Worm (Caenorhabditis elegans): ENCODE results near the gene C33D9.3.

Gene C33D9.3

DNA sequence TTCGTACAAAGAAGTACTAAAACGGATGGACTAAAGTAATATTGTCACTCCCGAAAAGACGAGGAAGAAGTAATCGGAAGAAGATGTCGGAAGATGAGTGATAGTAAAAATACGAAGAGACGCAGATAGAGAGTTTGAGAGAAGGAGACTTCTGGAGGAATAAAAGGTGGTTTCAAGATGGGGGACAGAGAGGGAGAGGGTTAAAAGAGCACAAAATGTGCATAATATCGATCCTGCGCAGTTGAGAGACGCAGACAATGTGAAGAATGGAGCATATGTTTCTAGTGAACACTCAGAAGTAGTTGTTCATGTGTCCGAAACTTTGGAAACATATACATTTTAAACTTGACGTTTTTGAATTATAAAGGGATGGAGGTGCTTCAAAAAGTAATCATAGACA, 30.2 kb downstream of the C33D9.3 start (continued):
- no peak for TF ChIP-seq daf-12 (tag; optimal IDR thresholded peaks at IDR 0.05)

DNA sequence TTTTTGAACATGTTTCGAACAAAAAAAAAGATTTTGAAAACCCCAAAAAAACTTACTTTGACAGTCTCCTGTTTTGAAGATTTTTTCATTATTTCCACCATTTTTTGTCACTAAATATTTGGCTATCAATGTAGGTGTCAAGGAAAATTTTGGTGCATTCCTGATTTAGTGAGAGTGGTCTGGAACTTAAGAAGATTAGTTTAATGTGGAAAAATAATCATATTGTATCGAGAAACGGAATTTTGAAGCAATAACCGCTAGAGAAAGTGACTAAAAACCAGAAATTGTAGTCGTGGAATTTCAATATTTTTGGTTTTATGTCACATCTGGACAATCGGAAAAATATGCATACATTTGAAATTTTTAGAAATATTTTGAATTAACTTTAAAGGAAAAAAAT, 30.8 kb downstream of the C33D9.3 start, which contains the start of the genes F20C5.11 and klp-11:
F20C5.11 (minus strand) TSS at position 101 of the 400 bp plus-strand sequence.
klp-11 (minus strand) TSS at position 171 of the 400 bp plus-strand sequence.
- no peak for TF ChIP-seq ZK546.5 (tag; optimal IDR thresholded peaks at IDR 0.05)
- no peak for TF ChIP-seq lsy-2 (tag; optimal IDR thresholded peaks at IDR 0.05)
- no peak for TF ChIP-seq daf-16 (GFP tag; optimal IDR thresholded peaks at IDR 0.05)
- no peak for TF ChIP-seq daf-16 (tag; optimal IDR thresholded peaks at IDR 0.05)
- TF ChIP-seq rbr-2 (tag; optimal IDR thresholded peaks at IDR 0.05) = no peak
- TF ChIP-seq ceh-82 (tag; optimal IDR thresholded peaks at IDR 0.05) = no peak
- no peak for TF ChIP-seq duxl-1 (tag; optimal IDR thresholded peaks at IDR 0.05; ENCODE audit: poor library complexity)
- TF ChIP-seq D1046.2 (GFP tag; IDR thresholded peaks at IDR 0.05) = no peak
- TF ChIP-seq T20F7.1 (GFP tag; optimal IDR thresholded peaks at IDR 0.05) = no peak
- no peak for TF ChIP-seq gei-8 (GFP tag; optimal IDR thresholded peaks at IDR 0.05)
- TF ChIP-seq mdt-29 (GFP tag; IDR thresholded peaks at IDR 0.05) = no peak
- no peak for TF ChIP-seq vab-7 (GFP tag; IDR thresholded peaks at IDR 0.05)
- no peak for TF ChIP-seq F26F4.8 (GFP tag; conservative IDR thresholded peaks at IDR 0.05)
- no peak for TF ChIP-seq lin-29 (GFP tag; IDR thresholded peaks at IDR 0.05)
- no peak for TF ChIP-seq F49E8.2 (tag; optimal IDR thresholded peaks at IDR 0.05; ENCODE audit: borderline replicate concordance)

DNA sequence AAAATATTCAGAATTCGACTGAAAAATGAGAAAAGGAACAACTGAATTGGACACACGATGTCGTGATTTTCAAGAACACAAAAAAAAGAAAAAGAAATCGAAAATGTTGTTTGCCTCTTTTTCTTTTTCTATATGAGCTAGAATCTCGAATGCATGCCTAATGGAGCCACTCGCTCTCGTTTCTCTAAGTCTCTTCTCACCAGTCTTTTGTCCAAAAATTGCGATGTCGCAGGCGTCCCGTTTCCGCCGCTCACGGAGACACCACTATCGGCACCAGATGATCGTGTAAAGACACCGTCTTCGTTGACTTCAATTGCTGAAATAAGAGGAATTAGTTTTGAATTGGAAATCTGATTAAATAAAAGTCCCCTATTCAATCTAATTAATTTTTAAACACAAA, 34.1 kb downstream of the C33D9.3 start:
- no peak for TF ChIP-seq madf-5 (GFP tag; IDR thresholded peaks at IDR 0.05)
- no peak for TF ChIP-seq php-3 (GFP tag; IDR thresholded peaks at IDR 0.05)
- TF ChIP-seq unc-130 (GFP tag; optimal IDR thresholded peaks at IDR 0.05) = no peak
- TF ChIP-seq daf-8 (GFP tag; IDR thresholded peaks at IDR 0.05) = no peak
- TF ChIP-seq dpl-1 (GFP tag; optimal IDR thresholded peaks at IDR 0.05) = no peak
- TF ChIP-seq ZK546.5 (tag; optimal IDR thresholded peaks at IDR 0.05) = no peak
- TF ChIP-seq nhr-102 (tag; optimal IDR thresholded peaks at IDR 0.05) = no peak
- TF ChIP-seq nhr-77 (tag; optimal IDR thresholded peaks at IDR 0.05) = no peak
- no peak for TF ChIP-seq mdt-29 (GFP tag; IDR thresholded peaks at IDR 0.05)
- TF ChIP-seq ztf-7 (tag; optimal IDR thresholded peaks at IDR 0.05) = no peak
- TF ChIP-seq pha-4 (GFP tag; IDR thresholded peaks at IDR 0.05) = no peak
- no peak for TF ChIP-seq pha-4 (tag; optimal IDR thresholded peaks at IDR 0.05)
- TF ChIP-seq hmg-1.1 (GFP tag; IDR thresholded peaks at IDR 0.05) = 0 out of 2 replicates have a peak, but pooled peaks have one; percentile 16
- TF ChIP-seq zfp-2 (tag; optimal IDR thresholded peaks at IDR 0.05) = no peak
- no peak for TF ChIP-seq arid-1 (GFP tag; conservative IDR thresholded peaks at IDR 0.05)
- TF ChIP-seq nhr-237 (tag; optimal IDR thresholded peaks at IDR 0.05) = no peak
- TF ChIP-seq zfp-3 (GFP tag; conservative IDR thresholded peaks at IDR 0.05) = no peak
- no peak for TF ChIP-seq aha-1 (tag)
- no peak for TF ChIP-seq lir-3 (tag; optimal IDR thresholded peaks at IDR 0.05)
- TF ChIP-seq D1046.2 (GFP tag; IDR thresholded peaks at IDR 0.05) = no peak
- no peak for TF ChIP-seq daf-16 (GFP tag; optimal IDR thresholded peaks at IDR 0.05)
- TF ChIP-seq daf-16 (tag; optimal IDR thresholded peaks at IDR 0.05) = no peak
- TF ChIP-seq Y5F2A.4 (GFP tag; optimal IDR thresholded peaks at IDR 0.05) = no peak
- TF ChIP-seq nhr-25 (tag; optimal IDR thresholded peaks at IDR 0.05; ENCODE audit: borderline replicate concordance, insufficient read depth) = no peak
- no peak for TF ChIP-seq pqm-1 (tag; optimal IDR thresholded peaks at IDR 0.05)
- TF ChIP-seq nhr-11 (tag; optimal IDR thresholded peaks at IDR 0.05) = no peak
- no peak for TF ChIP-seq lin-15B (tag; optimal IDR thresholded peaks at IDR 0.05)
- no peak for TF ChIP-seq mdl-1 (tag; optimal IDR thresholded peaks at IDR 0.05)
- peak; percentile 42 for TF ChIP-seq rbr-2 (tag; optimal IDR thresholded peaks at IDR 0.05)
- TF ChIP-seq unc-39 (tag; optimal IDR thresholded peaks at IDR 0.05) = no peak
- TF ChIP-seq T26A8.4 (GFP tag; IDR thresholded peaks at IDR 0.05) = no peak
- TF ChIP-seq mes-2 (tag; optimal IDR thresholded peaks at IDR 0.05; ENCODE audit: poor library complexity, severe bottlenecking) = peak; percentile 49
- TF ChIP-seq ceh-32 (tag; optimal IDR thresholded peaks at IDR 0.05; ENCODE audit: poor library complexity) = no peak
- no peak for TF ChIP-seq zip-11 (GFP tag; IDR thresholded peaks at IDR 0.05)
- peak; percentile 34 for TF ChIP-seq fkh-10 (GFP tag; optimal IDR thresholded peaks at IDR 0.05)
- TF ChIP-seq spr-3 (GFP tag; optimal IDR thresholded peaks at IDR 0.05) = no peak
- TF ChIP-seq ZK337.2 (GFP tag; IDR thresholded peaks at IDR 0.05) = no peak
- TF ChIP-seq daf-12 (tag; optimal IDR thresholded peaks at IDR 0.05) = no peak
- peak; percentile 31 for TF ChIP-seq hlh-11 (tag; optimal IDR thresholded peaks at IDR 0.05)
